Worm (Caenorhabditis elegans): ENCODE data around the gene F41H10.4.

DNA sequence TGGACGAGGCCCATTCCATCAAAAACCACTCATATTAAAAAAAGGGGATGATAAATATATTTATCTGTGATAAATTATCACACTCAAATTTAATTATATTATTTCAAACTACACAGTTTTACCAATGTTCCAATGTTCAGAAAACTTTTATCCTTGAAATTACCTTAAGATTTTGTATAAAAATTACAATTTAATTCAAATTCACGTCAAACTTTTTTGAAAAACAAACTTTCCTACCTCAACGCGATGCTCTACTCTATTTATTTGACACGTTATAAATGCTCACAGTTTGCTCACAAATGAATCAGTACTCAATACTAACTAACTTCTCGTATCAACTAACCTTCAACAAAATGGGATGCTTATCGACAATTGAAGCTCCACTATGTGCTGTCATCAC lies 18.2 kb downstream of the F41H10.4 start, which contains the start of gene F41H10.1:
- TF ChIP-seq mec-3 (tag; optimal IDR thresholded peaks at IDR 0.05; ENCODE audit: borderline replicate concordance) (no peak), lim-6 (tag; optimal IDR thresholded peaks at IDR 0.05) (no peak), pha-4 (tag; optimal IDR thresholded peaks at IDR 0.05) (no peak), hlh-15 (tag; optimal IDR thresholded peaks at IDR 0.05) (no peak)
